Fruit fly (Drosophila melanogaster): ENCODE data around the gene Arpc3B.

Arpc3B gene

dm6 chrX:17147983-17148637 is 42.5 kb upstream of the Arpc3B start, which contains the start of gene RpS5a (continued):
- TF ChIP-seq esg (GFP tag; conservative IDR thresholded peaks at IDR 0.05) = peak; percentile 38; the same call in 1 of the 2 replicates
- TF ChIP-seq HLH3B (GFP tag; IDR thresholded peaks at IDR 0.05) = peak; percentile 46
- peak; percentile 78 for TF ChIP-seq Ptx1 (GFP tag; IDR thresholded peaks at IDR 0.05)
- TF ChIP-seq CG1233 (GFP tag; optimal IDR thresholded peaks at IDR 0.05) = peak; percentile 90
- TF ChIP-seq az2 (GFP tag; optimal IDR thresholded peaks at IDR 0.05) = peak; percentile 47
- TF ChIP-seq knrl (GFP tag; IDR thresholded peaks at IDR 0.05; ENCODE audit: partially characterized antibody) = peak; percentile 88
- TF ChIP-seq toy (GFP tag; IDR thresholded peaks at IDR 0.05) = 0 out of 2 replicates have a peak, but pooled peaks have one; percentile 45
- TF ChIP-seq CG10543 (GFP tag; optimal IDR thresholded peaks at IDR 0.05) = peak; percentile 92
- peak; percentile 57 for TF ChIP-seq Hand (GFP tag; optimal IDR thresholded peaks at IDR 0.05)
- TF ChIP-seq CG14710 (tag; optimal IDR thresholded peaks at IDR 0.05) = peak; percentile 71
- TF ChIP-seq unc-4 (GFP tag; IDR thresholded peaks at IDR 0.05; ENCODE audit: partially characterized antibody) = peak; percentile 64; the same call in 1 of the 2 replicates
- peak; percentile 69 for TF ChIP-seq CG1792 (GFP tag; optimal IDR thresholded peaks at IDR 0.05)
- TF ChIP-seq CG3726 (GFP tag; IDR thresholded peaks at IDR 0.05) = no peak
- TF ChIP-seq CG4282 (GFP tag; optimal IDR thresholded peaks at IDR 0.05) = peak; percentile 75
- peak; percentile 87 for TF ChIP-seq Dip3 (GFP tag; optimal IDR thresholded peaks at IDR 0.05)
- peak; percentile 66; the same call in 1 of the 2 replicates for TF ChIP-seq nerfin-2 (GFP tag; IDR thresholded peaks at IDR 0.05; ENCODE audit: partially characterized antibody)
- TF ChIP-seq CG10431 (GFP tag; optimal IDR thresholded peaks at IDR 0.05) = peak; percentile 79
- TF ChIP-seq HLH54F (GFP tag; optimal IDR thresholded peaks at IDR 0.05) = peak; percentile 85
- peak; percentile 81 for TF ChIP-seq sug (tag; optimal IDR thresholded peaks at IDR 0.05)
- peak; percentile 70 for TF ChIP-seq CG8765 (GFP tag; IDR thresholded peaks at IDR 0.05)
- TF ChIP-seq CG2199 (GFP tag; IDR thresholded peaks at IDR 0.05) = 0 out of 3 replicates have a peak, but pooled peaks have one; percentile 38

dm6 chrX:17146529-17146928 is 40.9 kb upstream of the Arpc3B start:
- TF ChIP-seq sens (GFP tag) (peak; percentile 57), Dfd (GFP tag; optimal IDR thresholded peaks at IDR 0.05) (no peak), NFAT (GFP tag; IDR thresholded peaks at IDR 0.05) (no peak), klu (GFP tag; IDR thresholded peaks at IDR 0.05) (no peak), CG11085 (GFP tag; IDR thresholded peaks at IDR 0.05) (no peak), ara (GFP tag; IDR thresholded peaks at IDR 0.05) (no peak), tin (GFP tag; optimal IDR thresholded peaks at IDR 0.05) (no peak)

- peak; percentile 32 for TF ChIP-seq CG13424 (tag; optimal IDR thresholded peaks at IDR 0.05)
- no peak for TF ChIP-seq CG13296 (GFP tag; optimal IDR thresholded peaks at IDR 0.05)
- no peak for TF ChIP-seq Dbx (GFP tag; IDR thresholded peaks at IDR 0.05)
- no peak for TF ChIP-seq org-1 (GFP tag; optimal IDR thresholded peaks at IDR 0.05)
- no peak for TF ChIP-seq CG10654 (GFP tag; optimal IDR thresholded peaks at IDR 0.05)
- TF ChIP-seq insv (GFP tag; optimal IDR thresholded peaks at IDR 0.05) = no peak
- TF ChIP-seq trem (tag; optimal IDR thresholded peaks at IDR 0.05) = peak; percentile 63
- TF ChIP-seq Dref (GFP tag; IDR thresholded peaks at IDR 0.05) = peak; percentile 50
- TF ChIP-seq CG10462 (GFP tag; optimal IDR thresholded peaks at IDR 0.05) = no peak
- TF ChIP-seq inv (GFP tag; IDR thresholded peaks at IDR 0.05; ENCODE audit: partially characterized antibody) = peak; percentile 63
- no peak for TF ChIP-seq zfh2 (GFP tag; optimal IDR thresholded peaks at IDR 0.05)
- TF ChIP-seq pum (GFP tag; optimal IDR thresholded peaks at IDR 0.05) = no peak
- TF ChIP-seq CG17829 (tag; optimal IDR thresholded peaks at IDR 0.05) = peak; percentile 44
- no peak for TF ChIP-seq dan (GFP tag; IDR thresholded peaks at IDR 0.05)
- peak; percentile 71 for TF ChIP-seq bbx (GFP tag; IDR thresholded peaks at IDR 0.05; ENCODE audit: partially characterized antibody)
- TF ChIP-seq CG32532 (GFP tag; IDR thresholded peaks at IDR 0.05) = 0 out of 2 replicates have a peak, but pooled peaks have one; percentile 17
- TF ChIP-seq Max (GFP tag; optimal IDR thresholded peaks at IDR 0.05) = no peak
- TF ChIP-seq Dll (GFP tag; IDR thresholded peaks at IDR 0.05; ENCODE audit: partially characterized antibody) = peak; percentile 78
- no peak for TF ChIP-seq TFAM (GFP tag; optimal IDR thresholded peaks at IDR 0.05)
- peak; percentile 68 for TF ChIP-seq Sry-β (GFP tag; optimal IDR thresholded peaks at IDR 0.05)
These were observed 37.4 kb upstream of the Arpc3B start, which contains the start of the genes mei-217 and mei-218 for dm6 chrX:17142940-17143534. Gene mei-217 (minus strand): TSS chrX:17142990. Gene mei-218 (minus strand): TSS chrX:17142990.

All from whole organism, embryonic.